Worm (Caenorhabditis elegans) whole organism, L1 larva: ENCODE results near the gene K02E2.7.
A peak's percentile ranks its signal among the peaks of the same experiment; 100 is the strongest.
"Not testable (repeated sequence)": the region's sequence is repeated elsewhere in the genome, so short reads cannot be mapped to it uniquely, and the experiment has no call there.

Experiments
- C16A3.4 ChIP-seq: fragments of 150-350 bp; optimal IDR thresholded peaks from 2 replicates; lab custom pipeline; 2014; ENCODE audit warnings: missing biosample characterization, missing genetic modification characterization
- F16B12.6 ChIP-seq: fragments of 150-350 bp; optimal IDR thresholded peaks from 2 replicates; lab custom pipeline; 2014; ENCODE audit warnings: missing biosample characterization, missing genetic modification characterization
- Y116A8C.19 ChIP-seq: sonication (generic microtip); optimal IDR thresholded peaks from 2 replicates; lab custom pipeline; 2016; ENCODE audit warnings: missing compliant biosample characterization, missing genetic modification characterization, borderline replicate concordance
- aha-1 ChIP-seq: fragments of 150-350 bp; optimal IDR thresholded peaks from 2 replicates; lab custom pipeline; 2014; ENCODE audit warnings: missing biosample characterization, missing genetic modification characterization
- alr-1 ChIP-seq: fragments of 200-800 bp; sonication (Bioruptor generic); optimal IDR thresholded peaks from 2 replicates; lab custom pipeline; 2018; ENCODE audit warnings: borderline replicate concordance, mild to moderate bottlenecking, missing genetic modification characterization, missing compliant biosample characterization
- ama-1 ChIP-seq: fragments of 150-350 bp; optimal IDR thresholded peaks from 2 replicates; lab custom pipeline; 2014
- blmp-1 ChIP-seq: fragments of 150-350 bp; optimal IDR thresholded peaks from 2 replicates; lab custom pipeline; 2014; ENCODE audit warnings: missing biosample characterization, missing genetic modification characterization
- ceh-63 ChIP-seq: fragments of 200-800 bp; sonication (Bioruptor generic); optimal IDR thresholded peaks from 2 replicates; lab custom pipeline; 2018; ENCODE audit warnings: mild to moderate bottlenecking, missing genetic modification characterization, missing compliant biosample characterization
- ceh-82 ChIP-seq, 3 experiments: fragments of 150-350 bp in 1 of 3; sonication (generic microtip) in 2 of 3; optimal IDR thresholded peaks; 2 replicates each; lab custom pipeline; 2014 to 2017; ENCODE audit warnings: missing biosample characterization in 3 of 3, missing genetic modification characterization in 3 of 3
- ceh-90 ChIP-seq: sonication (generic microtip); optimal IDR thresholded peaks from 2 replicates; lab custom pipeline; 2016; ENCODE audit warnings: missing genetic modification characterization, missing compliant biosample characterization
- dpl-1 ChIP-seq, 3 experiments: fragments of 150-350 bp in 2 of 3; sonication (generic microtip) in 1 of 3; optimal IDR thresholded peaks; 2 replicates each; lab custom pipeline; 2014 to 2017; ENCODE audit warnings: missing biosample characterization in 3 of 3, missing genetic modification characterization in 3 of 3, missing genetic modification reagents in 3 of 3
- dsc-1 ChIP-seq: sonication (generic microtip); optimal IDR thresholded peaks from 2 replicates; lab custom pipeline; 2016; ENCODE audit warnings: mild to moderate bottlenecking, missing genetic modification characterization, missing compliant biosample characterization
- efl-1 ChIP-seq, 4 experiments: fragments of 150-350 bp; optimal IDR thresholded peaks in 3 of 4; peaks in 1 of 4; 1 replicate in 1 of 4; 2 replicates in 3 of 4; lab custom pipeline; 2014; ENCODE audit warnings: missing biosample characterization in 2 of 4, missing genetic modification characterization in 2 of 4, missing genetic modification reagents in 2 of 4
- egl-27 ChIP-seq, 2 experiments: fragments of 150-350 bp in 1 of 2; sonication (generic microtip); optimal IDR thresholded peaks; 3 replicates each; lab custom pipeline; 2017 to 2018; ENCODE audit warnings: missing biosample characterization in 2 of 2, missing genetic modification characterization in 2 of 2, missing genetic modification reagents in 2 of 2
- elt-2 ChIP-seq: sonication (generic microtip); optimal IDR thresholded peaks from 2 replicates; lab custom pipeline; 2016; ENCODE audit warnings: missing genetic modification characterization, mild to moderate bottlenecking, inconsistent platforms, missing compliant biosample characterization, missing genetic modification reagents
- fkh-4 ChIP-seq: sonication (generic microtip); optimal IDR thresholded peaks from 2 replicates; lab custom pipeline; 2016; ENCODE audit warnings: missing compliant biosample characterization, missing genetic modification characterization, borderline replicate concordance
- grh-1 ChIP-seq: fragments of 200-800 bp; sonication (Bioruptor generic); IDR thresholded peaks from 2 replicates; pipeline ENCODE4 v1.3.6; 2022; ENCODE audit warnings: missing genetic modification reagents, missing genetic modification characterization, missing compliant biosample characterization
- hlh-4 ChIP-seq: sonication (generic microtip); optimal IDR thresholded peaks from 2 replicates; lab custom pipeline; 2016; ENCODE audit warnings: mild to moderate bottlenecking, missing genetic modification characterization, missing compliant biosample characterization
- irx-1 ChIP-seq: sonication (generic microtip); optimal IDR thresholded peaks from 2 replicates; lab custom pipeline; 2016; ENCODE audit warnings: missing genetic modification characterization, missing compliant biosample characterization
- lin-13 ChIP-seq: fragments of 150-350 bp; optimal IDR thresholded peaks from 2 replicates; lab custom pipeline; 2014; ENCODE audit warnings: missing biosample characterization, missing genetic modification reagents, missing genetic modification characterization
- lin-14 ChIP-seq: fragments of 200-800 bp; sonication (Bioruptor generic); optimal IDR thresholded peaks from 2 replicates; lab custom pipeline; 2018; ENCODE audit warnings: mild to moderate bottlenecking, missing genetic modification characterization, moderate library complexity, missing compliant biosample characterization
- lin-15B ChIP-seq: fragments of 150-350 bp; sonication (generic microtip); optimal IDR thresholded peaks from 3 replicates; lab custom pipeline; 2014; ENCODE audit warnings: missing biosample characterization, missing genetic modification characterization
- lin-35 ChIP-seq, 2 experiments: fragments of 150-350 bp; optimal IDR thresholded peaks; 2 replicates each; lab custom pipeline; 2014; ENCODE audit warnings: missing biosample characterization in 2 of 2, missing genetic modification characterization in 2 of 2, missing genetic modification reagents in 2 of 2
- lin-39 ChIP-seq: fragments of 150-350 bp; optimal IDR thresholded peaks from 2 replicates; lab custom pipeline; 2014; ENCODE audit warnings: missing biosample characterization, missing genetic modification reagents, missing genetic modification characterization
- lsy-2 ChIP-seq, 2 experiments: fragments of 150-350 bp; optimal IDR thresholded peaks; 2 replicates each; lab custom pipeline; 2014; ENCODE audit warnings: missing biosample characterization in 2 of 2, missing genetic modification characterization in 2 of 2
- nhr-20 ChIP-seq: sonication (generic microtip); optimal IDR thresholded peaks from 2 replicates; lab custom pipeline; 2016; ENCODE audit warnings: mild to moderate bottlenecking, missing genetic modification characterization, missing compliant biosample characterization
- nhr-47 ChIP-seq: sonication (generic microtip); optimal IDR thresholded peaks from 2 replicates; lab custom pipeline; 2016; ENCODE audit warnings: mild to moderate bottlenecking, missing genetic modification characterization, moderate library complexity, missing compliant biosample characterization
- nhr-71 ChIP-seq: sonication (generic microtip); optimal IDR thresholded peaks from 2 replicates; lab custom pipeline; 2016; ENCODE audit warnings: mild to moderate bottlenecking, missing genetic modification characterization, moderate library complexity, missing compliant biosample characterization
- nhr-76 ChIP-seq: sonication (generic microtip); optimal IDR thresholded peaks from 2 replicates; lab custom pipeline; 2017; ENCODE audit warnings: missing biosample characterization, missing genetic modification characterization
- nhr-90 ChIP-seq: sonication (generic microtip); optimal IDR thresholded peaks from 2 replicates; lab custom pipeline; 2016; ENCODE audit warnings: mild to moderate bottlenecking, missing genetic modification characterization, missing compliant biosample characterization; ENCODE audit not compliant: poor library complexity
- pag-3 ChIP-seq: sonication (generic microtip); optimal IDR thresholded peaks from 2 replicates; lab custom pipeline; 2017; ENCODE audit warnings: missing genetic modification characterization, mild to moderate bottlenecking, missing compliant biosample characterization, antibody characterized with exemption, borderline replicate concordance; ENCODE audit not compliant: insufficient read depth
- pax-3 ChIP-seq: fragments of 200-800 bp; sonication (Bioruptor generic); optimal IDR thresholded peaks from 2 replicates; lab custom pipeline; 2018; ENCODE audit warnings: mild to moderate bottlenecking, missing genetic modification characterization, moderate library complexity, missing compliant biosample characterization
- rnt-1 ChIP-seq: sonication (generic microtip); optimal IDR thresholded peaks from 2 replicates; lab custom pipeline; 2016; ENCODE audit warnings: mild to moderate bottlenecking, missing genetic modification characterization, moderate library complexity, missing compliant biosample characterization
- snpc-4 ChIP-seq: fragments of 150-350 bp; optimal IDR thresholded peaks from 2 replicates; lab custom pipeline; 2014; ENCODE audit warnings: missing biosample characterization, missing genetic modification characterization
- snu-23 ChIP-seq: sonication (generic microtip); optimal IDR thresholded peaks from 2 replicates; lab custom pipeline; 2016; ENCODE audit warnings: missing genetic modification characterization, missing compliant biosample characterization
- sox-4 ChIP-seq: sonication (generic microtip); optimal IDR thresholded peaks from 2 replicates; lab custom pipeline; 2016; ENCODE audit warnings: missing genetic modification characterization, missing compliant biosample characterization
- sptf-1 ChIP-seq: fragments of 150-350 bp; optimal IDR thresholded peaks from 2 replicates; lab custom pipeline; 2014; ENCODE audit warnings: missing biosample characterization, missing genetic modification characterization
- sup-37 ChIP-seq: fragments of 200-800 bp; sonication (Bioruptor generic); optimal IDR thresholded peaks from 2 replicates; lab custom pipeline; 2018; ENCODE audit warnings: mild to moderate bottlenecking, missing genetic modification characterization, missing compliant biosample characterization
- unc-98 ChIP-seq: fragments of 200-800 bp; sonication (Bioruptor generic); IDR thresholded peaks from 2 replicates; pipeline ENCODE4 v1.3.6; 2022; ENCODE audit warnings: missing genetic modification characterization, missing compliant biosample characterization
- vab-15 ChIP-seq: sonication (generic microtip); optimal IDR thresholded peaks from 2 replicates; lab custom pipeline; 2017; ENCODE audit warnings: missing genotype, mild to moderate bottlenecking, missing genetic modification characterization, missing compliant biosample characterization
- ztf-11 ChIP-seq, 2 experiments: sonication (generic microtip); optimal IDR thresholded peaks; 2 replicates each; lab custom pipeline; 2016 to 2017; ENCODE audit warnings: missing genetic modification characterization in 2 of 2, missing biosample characterization in 1 of 2, missing compliant biosample characterization in 1 of 2

K02E2.7 gene

ce11 chrV:20386942-20387341 is at the start of gene K02E2.7:
TSS of gene K02E2.7 (minus strand) at chrV:20387042.
- TF ChIP-seq ztf-11 (tag; optimal IDR thresholded peaks at IDR 0.05; lab: Kevin White, UChicago), result no peak

ce11 chrV:20431390-20431789 is 44.5 kb upstream of the K02E2.7 start:
- peak in 2 of 3 experiments; percentile 5 to 23 for TF ChIP-seq dpl-1 (GFP tag; optimal IDR thresholded peaks at IDR 0.05; lab: Kevin White, UChicago)
- TF ChIP-seq F16B12.6, result peak; percentile 72
- peak; percentile 22 to 44 for TF ChIP-seq efl-1 (optimal IDR thresholded peaks at IDR 0.05; lab: Kevin White, UChicago)
- not testable (repeated sequence) for TF ChIP-seq efl-1 (GFP tag; optimal IDR thresholded peaks at IDR 0.05 in 1 of 2; lab: Kevin White, UChicago)
- peak in 1 of 2 experiments; percentile 38 for TF ChIP-seq lin-35 (GFP tag; optimal IDR thresholded peaks at IDR 0.05; lab: Kevin White, UChicago)

- TF ChIP-seq ama-1 (lab: Kevin White, UChicago), result no peak
These were observed 38.2 kb upstream of the K02E2.7 start, which contains the start of the genes fce-2 and F48F5.8 for ce11 chrV:20425183-20425400. TSS of gene fce-2 (plus strand) at chrV:20425301. TSS of gene F48F5.8 (plus strand) at chrV:20425342.

- TF ChIP-seq lin-13 (GFP tag; lab: Kevin White, UChicago), result peak; percentile 51
- TF ChIP-seq nhr-90 (tag; lab: Kevin White, UChicago), result peak; percentile 64
- peak; percentile 90 for TF ChIP-seq nhr-20
- TF ChIP-seq pag-3, result no peak
- peak; percentile 92 for TF ChIP-seq lin-35 (GFP tag; optimal IDR thresholded peaks at IDR 0.05; lab: Kevin White, UChicago)
- peak; percentile 61 for TF ChIP-seq snu-23 (GFP tag; lab: Kevin White, UChicago)
- TF ChIP-seq sup-37 (GFP tag; lab: Kevin White, UChicago), result peak; percentile 2
- TF ChIP-seq efl-1 (optimal IDR thresholded peaks at IDR 0.05; lab: Kevin White, UChicago), result peak; percentile 91 to 98
- peak; percentile 91 to 99 for TF ChIP-seq efl-1 (GFP tag; optimal IDR thresholded peaks at IDR 0.05 in 1 of 2; lab: Kevin White, UChicago)
- peak; percentile 71 for TF ChIP-seq nhr-47 (tag; lab: Kevin White, UChicago)
- no peak for TF ChIP-seq snpc-4 (tag; lab: Kevin White, UChicago)
- peak; percentile 92 for TF ChIP-seq rnt-1 (tag; lab: Kevin White, UChicago)
- TF ChIP-seq nhr-76, result no peak
- no peak for TF ChIP-seq ama-1 (lab: Kevin White, UChicago)
- TF ChIP-seq vab-15 (tag; lab: Kevin White, UChicago), result peak; percentile 5
- TF ChIP-seq elt-2 (tag; lab: Kevin White, UChicago), result no peak
- no peak for TF ChIP-seq alr-1
- no peak for TF ChIP-seq aha-1 (tag; lab: Kevin White, UChicago)
- TF ChIP-seq grh-1, result peak; percentile 48
- no peak for TF ChIP-seq egl-27 (tag; optimal IDR thresholded peaks at IDR 0.05; lab: Kevin White, UChicago)
- peak; percentile 83 for TF ChIP-seq irx-1
- TF ChIP-seq C16A3.4 (tag; lab: Kevin White, UChicago), result peak; percentile 31
- TF ChIP-seq Y116A8C.19, result peak; percentile 12
- TF ChIP-seq hlh-4 (tag; lab: Kevin White, UChicago), result no peak
- peak; percentile 73 for TF ChIP-seq fkh-4
- TF ChIP-seq pax-3 (tag; lab: Kevin White, UChicago), result peak; percentile 43
- TF ChIP-seq sptf-1 (tag; lab: Kevin White, UChicago), result no peak
- TF ChIP-seq ceh-90, result peak; percentile 88
- peak; percentile 87 for TF ChIP-seq lin-14 (GFP tag; lab: Kevin White, UChicago)
- TF ChIP-seq ceh-82 (tag; optimal IDR thresholded peaks at IDR 0.05; lab: Kevin White, UChicago), result peak; percentile 5 to 68 (median 14)
- peak; percentile 20 for TF ChIP-seq F16B12.6
- peak; percentile 77 for TF ChIP-seq nhr-71 (tag; lab: Kevin White, UChicago)
- no peak for TF ChIP-seq ceh-63 (GFP tag; lab: Kevin White, UChicago)
- TF ChIP-seq sox-4 (tag; lab: Kevin White, UChicago), result peak; percentile 60
- TF ChIP-seq lsy-2 (tag; optimal IDR thresholded peaks at IDR 0.05; lab: Kevin White, UChicago), result peak; percentile 32 to 69
- peak; percentile 30; the same call in 1 of the 2 replicates for TF ChIP-seq unc-98 (GFP tag; lab: Robert Waterston, UW)
- TF ChIP-seq lin-39, result no peak
- TF ChIP-seq blmp-1 (tag; lab: Kevin White, UChicago), result peak; percentile 64
- TF ChIP-seq dpl-1 (GFP tag; optimal IDR thresholded peaks at IDR 0.05; lab: Kevin White, UChicago), result peak; percentile 84 to 92 (median 86)
- peak; percentile 24 for TF ChIP-seq lin-15B (tag; lab: Kevin White, UChicago)
- TF ChIP-seq dsc-1 (tag; lab: Kevin White, UChicago), result peak; percentile 91
These were observed 37.7 kb upstream of the K02E2.7 start for ce11 chrV:20424229-20425182.
